Worm (Caenorhabditis elegans) whole organism, L3 larva: ENCODE results near the gene F55C9.15.
"Not testable (repeated sequence)": the region's sequence is repeated elsewhere in the genome, so short reads cannot be mapped to it uniquely, and the experiment has no call there.

Experiments used
- ama-1 ChIP-seq: fragments of 150-350 bp; optimal IDR thresholded peaks from 2 replicates; lab custom pipeline; 2018
- egl-27 ChIP-seq: sonication (generic microtip); optimal IDR thresholded peaks from 4 replicates; lab custom pipeline; 2017; ENCODE audit warnings: missing biosample characterization, missing genetic modification reagents, missing genetic modification characterization
- elt-2 ChIP-seq: sonication (generic microtip); optimal IDR thresholded peaks from 2 replicates; lab custom pipeline; 2016; ENCODE audit warnings: missing genetic modification reagents, mild to moderate bottlenecking, missing genetic modification characterization, missing compliant biosample characterization
- mdl-1 ChIP-seq: fragments of 150-350 bp; optimal IDR thresholded peaks from 2 replicates; lab custom pipeline; 2014; ENCODE audit warnings: missing biosample characterization, missing genetic modification characterization
- snpc-4 ChIP-seq: fragments of 150-350 bp; optimal IDR thresholded peaks from 2 replicates; lab custom pipeline; 2014; ENCODE audit warnings: missing biosample characterization, missing genetic modification characterization
- unc-62 ChIP-seq: fragments of 150-350 bp; sonication (generic microtip); optimal IDR thresholded peaks from 4 replicates; lab custom pipeline; 2014; ENCODE audit warnings: missing biosample characterization, missing genetic modification reagents, missing genetic modification characterization
- zag-1 ChIP-seq: fragments of 150-350 bp; optimal IDR thresholded peaks from 2 replicates; lab custom pipeline; 2014; ENCODE audit warnings: missing biosample characterization, missing genetic modification characterization
- ztf-11 ChIP-seq: fragments of 150-350 bp; optimal IDR thresholded peaks from 2 replicates; lab custom pipeline; 2014; ENCODE audit warnings: missing biosample characterization, missing genetic modification characterization

- TF ChIP-seq egl-27 (tag; lab: Kevin White, UChicago); ama-1; zag-1; unc-62; snpc-4 (tag; lab: Kevin White, UChicago); ztf-11 (tag; lab: Kevin White, UChicago); elt-2 (tag; lab: Kevin White, UChicago); mdl-1: not testable (repeated sequence)
Measured at ce11 chrV:19264148-19264547, 42.7 kb downstream of the F55C9.15 start, which contains the start of gene F21D9.1.
